Worm (Caenorhabditis elegans) whole organism, mixed stage, embryonic: ENCODE measurements around the gene C30H6.12.

ENCODE experiments used
- lsy-2 ChIP-seq: fragments of 150-350 bp; optimal IDR thresholded peaks from 2 replicates; lab custom pipeline; 2014; ENCODE audit warnings: missing biosample characterization, missing genetic modification characterization
- nhr-28 ChIP-seq: fragments of 150-350 bp; optimal IDR thresholded peaks from 2 replicates; lab custom pipeline; 2014; ENCODE audit warnings: missing biosample characterization, missing genetic modification characterization
- unc-39 ChIP-seq: fragments of 150-350 bp; optimal IDR thresholded peaks from 2 replicates; lab custom pipeline; 2014; ENCODE audit warnings: missing biosample characterization, missing genetic modification characterization
- unc-62 ChIP-seq: fragments of 150-350 bp; optimal IDR thresholded peaks from 2 replicates; lab custom pipeline; 2014; ENCODE audit warnings: missing biosample characterization, missing genetic modification reagents, missing genetic modification characterization

DNA sequence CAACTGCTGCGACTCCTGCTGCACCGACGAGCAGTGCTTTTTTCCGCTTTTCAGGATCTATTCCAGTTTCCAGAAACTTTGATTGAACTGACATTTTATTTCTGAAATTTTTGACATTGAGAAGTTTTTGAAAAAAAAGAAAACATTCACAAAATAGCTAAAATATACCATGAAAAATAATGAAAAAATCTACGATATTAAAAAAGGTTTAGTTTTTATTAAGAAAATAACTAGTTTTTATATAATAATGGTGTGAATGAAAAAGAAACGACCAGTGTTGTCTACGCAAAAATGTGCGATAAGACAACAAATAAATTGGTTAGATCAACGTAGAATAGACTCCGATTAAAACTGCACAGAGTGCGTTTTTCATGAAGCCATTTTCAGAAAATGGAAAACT lies 22.4 kb downstream of the C30H6.12 start, which contains the start of gene pmp-4:
- TF ChIP-seq nhr-28 (tag; lab: Kevin White, UChicago) (no peak), unc-62 (GFP tag; lab: Kevin White, UChicago) (no peak), lsy-2 (no peak), unc-39 (tag; lab: Kevin White, UChicago) (no peak)
